In genomic region chr2L:13373435-13374242, dm6 we compare ENCODE assay signal across 1 fruit fly cellular context.
TF ChIP-seq lines count a peak whose summit lies in the region.

TSS of gene Bdp1 (minus strand) at chr2L:13373890.
TSS of gene CG6565 (plus strand) at chr2L:13374019.

TF ChIP-seq in whole organism, embryonic, 481 proteins besides CTCF, POLR2A, EP300 and RAD21 (continued from another document and continues in another):
- TF ChIP-seq CG12071 (GFP tag; optimal IDR thresholded peaks at IDR 0.05; lab: Kevin White, UChicago) (peak; percentile 81), ewg (GFP tag; optimal IDR thresholded peaks at IDR 0.05; lab: Kevin White, UChicago) (peak; percentile 97), peb (GFP tag; IDR thresholded peaks at IDR 0.05; lab: Robert Waterston, UW) (peak; percentile 89), danr (GFP tag; IDR thresholded peaks at IDR 0.05; lab: Robert Waterston, UW) (peak; percentile 97), esg (GFP tag; conservative IDR thresholded peaks at IDR 0.05; lab: Robert Waterston, UW) (peak; percentile 97), CoRest (tag; optimal IDR thresholded peaks at IDR 0.05; lab: Kevin White, UChicago) (peak; percentile 99), ken (GFP tag; IDR thresholded peaks at IDR 0.05; lab: Robert Waterston, UW) (peak; percentile 95), CG12391 (tag; optimal IDR thresholded peaks at IDR 0.05; lab: Kevin White, UChicago) (peak; percentile 98), CG7987 (GFP tag; optimal IDR thresholded peaks at IDR 0.05; lab: Kevin White, UChicago) (peak; percentile 85), CG4404 (GFP tag; IDR thresholded peaks at IDR 0.05; lab: Robert Waterston, UW) (peak; percentile 98), CG30431 (GFP tag; optimal IDR thresholded peaks at IDR 0.05; lab: Kevin White, UChicago) (peak; percentile 98), CG2129 (GFP tag; IDR thresholded peaks at IDR 0.05; lab: Robert Waterston, UW; ENCODE audit: partially characterized antibody) (no peak), Hsf (GFP tag; optimal IDR thresholded peaks at IDR 0.05; lab: Kevin White, UChicago) (peak; percentile 99), Ravus (GFP tag; IDR thresholded peaks at IDR 0.05; lab: Robert Waterston, UW) (peak; percentile 78), pzg (GFP tag; optimal IDR thresholded peaks at IDR 0.05; lab: Kevin White, UChicago) (peak; percentile 49), wek (GFP tag; optimal IDR thresholded peaks at IDR 0.05; lab: Kevin White, UChicago) (peak; percentile 68), bcd (GFP tag; optimal IDR thresholded peaks at IDR 0.05; lab: Kevin White, UChicago) (peak; percentile 98), CG7963 (GFP tag; IDR thresholded peaks at IDR 0.05; lab: Robert Waterston, UW; ENCODE audit: partially characterized antibody) (no peak), CG15514 (GFP tag; optimal IDR thresholded peaks at IDR 0.05; lab: Kevin White, UChicago) (peak; percentile 89), CG17186 (GFP tag; optimal IDR thresholded peaks at IDR 0.05; lab: Kevin White, UChicago) (peak; percentile 86), Pdp1 (GFP tag; optimal IDR thresholded peaks at IDR 0.05; lab: Kevin White, UChicago) (peak; percentile 92 to 99), sisA (GFP tag; IDR thresholded peaks at IDR 0.05; lab: Robert Waterston, UW) (peak; percentile 97), CG7357 (GFP tag; IDR thresholded peaks at IDR 0.05; lab: Robert Waterston, UW) (peak; percentile 91), chn (GFP tag; optimal IDR thresholded peaks at IDR 0.05; lab: Kevin White, UChicago) (peak; percentile 99), lilli (GFP tag; optimal IDR thresholded peaks at IDR 0.05; lab: Kevin White, UChicago) (peak; percentile 99), pb (GFP tag; optimal IDR thresholded peaks at IDR 0.05; lab: Kevin White, UChicago) (peak; percentile 97), tin (GFP tag; optimal IDR thresholded peaks at IDR 0.05; lab: Kevin White, UChicago) (peak; percentile 98), HHEX (GFP tag; optimal IDR thresholded peaks at IDR 0.05; lab: Kevin White, UChicago) (peak; percentile 97), Blimp-1 (GFP tag; optimal IDR thresholded peaks at IDR 0.05; lab: Kevin White, UChicago) (peak; percentile 92), lmd (GFP tag; IDR thresholded peaks at IDR 0.05; lab: Robert Waterston, UW) (peak; percentile 98), yki (optimal IDR thresholded peaks at IDR 0.05; lab: Kevin White, UChicago) (no peak), CG1603 (tag; optimal IDR thresholded peaks at IDR 0.05; lab: Kevin White, UChicago) (peak; percentile 67), nerfin-2 (GFP tag; IDR thresholded peaks at IDR 0.05; lab: Robert Waterston, UW; ENCODE audit: partially characterized antibody) (no peak), Lhr (GFP tag; optimal IDR thresholded peaks at IDR 0.05; lab: Kevin White, UChicago) (peak; percentile 93), CG32532 (GFP tag; IDR thresholded peaks at IDR 0.05; lab: Robert Waterston, UW) (peak; percentile 95), CG9727 (GFP tag; optimal IDR thresholded peaks at IDR 0.05; lab: Kevin White, UChicago) (peak; percentile 99), CG7928 (GFP tag; optimal IDR thresholded peaks at IDR 0.05; lab: Kevin White, UChicago) (peak; percentile 77), oc (tag; optimal IDR thresholded peaks at IDR 0.05; lab: Kevin White, UChicago) (peak; percentile 86), seq (GFP tag; IDR thresholded peaks at IDR 0.05; lab: Robert Waterston, UW) (peak; percentile 93), CG34422 (GFP tag; IDR thresholded peaks at IDR 0.05; lab: Robert Waterston, UW) (peak; percentile 96), B-H2 (GFP tag; optimal IDR thresholded peaks at IDR 0.05; lab: Kevin White, UChicago) (peak; percentile 95), CG8388 (GFP tag; optimal IDR thresholded peaks at IDR 0.05; lab: Kevin White, UChicago) (peak; percentile 94), CG15011 (GFP tag; optimal IDR thresholded peaks at IDR 0.05; lab: Kevin White, UChicago) (peak; percentile 94), CG12155 (GFP tag; optimal IDR thresholded peaks at IDR 0.05; lab: Kevin White, UChicago) (peak; percentile 97), GATAe (GFP tag; conservative IDR thresholded peaks at IDR 0.05; lab: Robert Waterston, UW) (peak; percentile 79), Dbx (GFP tag; IDR thresholded peaks at IDR 0.05; lab: Robert Waterston, UW) (peak; percentile 97), tgo (GFP tag; IDR thresholded peaks at IDR 0.05; lab: Robert Waterston, UW) (peak; percentile 97), kay (GFP tag; optimal IDR thresholded peaks at IDR 0.05; lab: Kevin White, UChicago) (peak; percentile 95), gfzf (GFP tag; optimal IDR thresholded peaks at IDR 0.05; lab: Kevin White, UChicago) (peak; percentile 33), bsh (GFP tag; optimal IDR thresholded peaks at IDR 0.05; lab: Kevin White, UChicago) (peak; percentile 83 to 95), slp2 (GFP tag; optimal IDR thresholded peaks at IDR 0.05; lab: Kevin White, UChicago) (peak; percentile 99), da (GFP tag; optimal IDR thresholded peaks at IDR 0.05; lab: Kevin White, UChicago) (peak; percentile 97), CG10209 (GFP tag; optimal IDR thresholded peaks at IDR 0.05; lab: Kevin White, UChicago) (peak; percentile 98), tup (GFP tag; optimal IDR thresholded peaks at IDR 0.05; lab: Kevin White, UChicago) (peak; percentile 94), Aef1 (GFP tag; IDR thresholded peaks at IDR 0.05; lab: Robert Waterston, UW) (peak; percentile 97), Opbp (GFP tag; IDR thresholded peaks at IDR 0.05; lab: Robert Waterston, UW; ENCODE audit: partially characterized antibody) (no peak), Dip3 (GFP tag; optimal IDR thresholded peaks at IDR 0.05; lab: Kevin White, UChicago) (peak; percentile 99), HLH54F (GFP tag; optimal IDR thresholded peaks at IDR 0.05; lab: Kevin White, UChicago) (peak; percentile 99), Dek (tag; optimal IDR thresholded peaks at IDR 0.05; lab: Kevin White, UChicago) (peak; percentile 96), HLHmδ (GFP tag; optimal IDR thresholded peaks at IDR 0.05; lab: Kevin White, UChicago) (no peak), Usf (GFP tag; optimal IDR thresholded peaks at IDR 0.05; lab: Kevin White, UChicago) (peak; percentile 97), CG2202 (tag; optimal IDR thresholded peaks at IDR 0.05; lab: Kevin White, UChicago) (peak; percentile 90), CG3163 (GFP tag; optimal IDR thresholded peaks at IDR 0.05; lab: Kevin White, UChicago) (peak; percentile 91), crol (GFP tag; IDR thresholded peaks at IDR 0.05; lab: Robert Waterston, UW) (peak; percentile 94), CG11247 (GFP tag; IDR thresholded peaks at IDR 0.05; lab: Robert Waterston, UW) (peak; percentile 91), eyg (GFP tag; optimal IDR thresholded peaks at IDR 0.05; lab: Kevin White, UChicago) (peak; percentile 95), CG9437 (GFP tag; optimal IDR thresholded peaks at IDR 0.05; lab: Kevin White, UChicago) (peak; percentile 94), CG6683 (GFP tag; optimal IDR thresholded peaks at IDR 0.05; lab: Kevin White, UChicago) (peak; percentile 86), rib (GFP tag; IDR thresholded peaks at IDR 0.05; lab: Robert Waterston, UW) (peak; percentile 96), Spps (tag; optimal IDR thresholded peaks at IDR 0.05; lab: Kevin White, UChicago) (peak; percentile 92), H2.0 (GFP tag; IDR thresholded peaks at IDR 0.05; lab: Robert Waterston, UW) (peak; percentile 93), Hr51 (GFP tag; optimal IDR thresholded peaks at IDR 0.05; lab: Kevin White, UChicago) (peak; percentile 96 to 98), CG8944 (GFP tag; optimal IDR thresholded peaks at IDR 0.05; lab: Kevin White, UChicago) (peak; percentile 99), HLH4C (GFP tag; IDR thresholded peaks at IDR 0.05; lab: Robert Waterston, UW; ENCODE audit: partially characterized antibody) (no peak), CG18599 (GFP tag; optimal IDR thresholded peaks at IDR 0.05; lab: Kevin White, UChicago) (peak; percentile 95), Trl (optimal IDR thresholded peaks at IDR 0.05; lab: Kevin White, UChicago) (no peak), Trl (GFP tag; optimal IDR thresholded peaks at IDR 0.05; lab: Kevin White, UChicago) (peak; percentile 98), CG15269 (tag; optimal IDR thresholded peaks at IDR 0.05; lab: Kevin White, UChicago) (peak; percentile 96), odd (GFP tag; optimal IDR thresholded peaks at IDR 0.05; lab: Kevin White, UChicago) (peak; percentile 90), ham (GFP tag; IDR thresholded peaks at IDR 0.05; lab: Robert Waterston, UW) (peak; percentile 81), psq (GFP tag; optimal IDR thresholded peaks at IDR 0.05; lab: Kevin White, UChicago) (peak; percentile 93), caup (GFP tag; optimal IDR thresholded peaks at IDR 0.05; lab: Kevin White, UChicago; ENCODE audit: severe bottlenecking) (peak; percentile 95), CG2889 (GFP tag; IDR thresholded peaks at IDR 0.05; lab: Robert Waterston, UW) (peak; percentile 90), vvl (GFP tag; IDR thresholded peaks at IDR 0.05; lab: Robert Waterston, UW) (peak; percentile 91), CG8359 (GFP tag; optimal IDR thresholded peaks at IDR 0.05; lab: Kevin White, UChicago; ENCODE audit: borderline replicate concordance) (peak; percentile 77), CG4424 (GFP tag; optimal IDR thresholded peaks at IDR 0.05; lab: Kevin White, UChicago) (peak; percentile 99), chinmo (GFP tag; IDR thresholded peaks at IDR 0.05; lab: Robert Waterston, UW; ENCODE audit: partially characterized antibody) (no peak), CG10274 (GFP tag; optimal IDR thresholded peaks at IDR 0.05; lab: Kevin White, UChicago) (peak; percentile 88), twi (tag; optimal IDR thresholded peaks at IDR 0.05; lab: Kevin White, UChicago) (peak; percentile 94), Ets97D (GFP tag; optimal IDR thresholded peaks at IDR 0.05; lab: Kevin White, UChicago) (peak; percentile 95), dan (GFP tag; IDR thresholded peaks at IDR 0.05; lab: Robert Waterston, UW) (peak; percentile 93), Hr3 (GFP tag; optimal IDR thresholded peaks at IDR 0.05; lab: Kevin White, UChicago) (peak; percentile 99), Eip74EF (GFP tag; optimal IDR thresholded peaks at IDR 0.05; lab: Kevin White, UChicago) (peak in 1 of 2 experiments; percentile 88), kah (GFP tag; optimal IDR thresholded peaks at IDR 0.05; lab: Kevin White, UChicago) (peak; percentile 79), gcm (GFP tag; optimal IDR thresholded peaks at IDR 0.05; lab: Kevin White, UChicago) (peak; percentile 90), tap (tag; optimal IDR thresholded peaks at IDR 0.05; lab: Kevin White, UChicago) (peak; percentile 75), CG31441 (GFP tag; IDR thresholded peaks at IDR 0.05; lab: Robert Waterston, UW) (peak; percentile 98), CG7839 (tag; optimal IDR thresholded peaks at IDR 0.05; lab: Kevin White, UChicago) (peak; percentile 97), CG11723 (GFP tag; optimal IDR thresholded peaks at IDR 0.05; lab: Kevin White, UChicago) (peak; percentile 94), CG16863 (GFP tag; optimal IDR thresholded peaks at IDR 0.05; lab: Kevin White, UChicago) (peak; percentile 98), CG4282 (GFP tag; optimal IDR thresholded peaks at IDR 0.05; lab: Kevin White, UChicago) (peak; percentile 99), CG9817 (tag; optimal IDR thresholded peaks at IDR 0.05; lab: Kevin White, UChicago) (peak; percentile 97), slbo (GFP tag; IDR thresholded peaks at IDR 0.05; lab: Robert Waterston, UW) (peak; percentile 98), nom (GFP tag; optimal IDR thresholded peaks at IDR 0.05; lab: Kevin White, UChicago) (peak; percentile 80), NK7.1 (GFP tag; optimal IDR thresholded peaks at IDR 0.05; lab: Kevin White, UChicago) (peak; percentile 95), gsb (GFP tag; IDR thresholded peaks at IDR 0.05; lab: Robert Waterston, UW) (peak; percentile 89), CG4854 (GFP tag; optimal IDR thresholded peaks at IDR 0.05; lab: Kevin White, UChicago) (peak; percentile 97), CG8478 (optimal IDR thresholded peaks at IDR 0.05; lab: Kevin White, UChicago) (no peak), gro (GFP tag; optimal IDR thresholded peaks at IDR 0.05; lab: Kevin White, UChicago) (peak; percentile 97), CG10147 (GFP tag; optimal IDR thresholded peaks at IDR 0.05; lab: Kevin White, UChicago) (peak; percentile 93), hbn (GFP tag; IDR thresholded peaks at IDR 0.05; lab: Robert Waterston, UW; ENCODE audit: partially characterized antibody) (no peak), hth (optimal IDR thresholded peaks at IDR 0.05; lab: Kevin White, UChicago) (no peak), CG10321 (GFP tag; IDR thresholded peaks at IDR 0.05; lab: Robert Waterston, UW) (peak; percentile 58; the same call in 1 of the 2 replicates), CG13123 (GFP tag; optimal IDR thresholded peaks at IDR 0.05; lab: Kevin White, UChicago) (peak; percentile 96), sqz (GFP tag; optimal IDR thresholded peaks at IDR 0.05; lab: Kevin White, UChicago) (peak; percentile 92), CG5180 (GFP tag; optimal IDR thresholded peaks at IDR 0.05; lab: Kevin White, UChicago) (peak; percentile 85), CrebB (tag; optimal IDR thresholded peaks at IDR 0.05; lab: Kevin White, UChicago) (peak; percentile 88), Dfd (GFP tag; optimal IDR thresholded peaks at IDR 0.05; lab: Kevin White, UChicago) (no peak), slou (GFP tag; optimal IDR thresholded peaks at IDR 0.05; lab: Kevin White, UChicago) (peak; percentile 98), Oaz (GFP tag; IDR thresholded peaks at IDR 0.05; lab: Robert Waterston, UW) (peak; percentile 86), CG1233 (GFP tag; optimal IDR thresholded peaks at IDR 0.05; lab: Kevin White, UChicago) (peak; percentile 96), Oli (tag; optimal IDR thresholded peaks at IDR 0.05; lab: Kevin White, UChicago) (peak; percentile 96), CG32772 (GFP tag; IDR thresholded peaks at IDR 0.05; lab: Robert Waterston, UW) (peak; percentile 96), CG6175 (GFP tag; IDR thresholded peaks at IDR 0.05; lab: Robert Waterston, UW) (peak; percentile 91), CG3407 (GFP tag; optimal IDR thresholded peaks at IDR 0.05; lab: Kevin White, UChicago) (peak; percentile 94), unc-4 (GFP tag; IDR thresholded peaks at IDR 0.05; lab: Robert Waterston, UW; ENCODE audit: partially characterized antibody) (no peak), CG12104 (GFP tag; optimal IDR thresholded peaks at IDR 0.05; lab: Kevin White, UChicago) (peak; percentile 98), Atf3 (GFP tag; optimal IDR thresholded peaks at IDR 0.05; lab: Kevin White, UChicago) (peak; percentile 98), abd-A (tag; optimal IDR thresholded peaks at IDR 0.05; lab: Kevin White, UChicago) (no peak), Xbp1 (GFP tag; optimal IDR thresholded peaks at IDR 0.05; lab: Kevin White, UChicago) (peak; percentile 99), D19B (GFP tag; optimal IDR thresholded peaks at IDR 0.05; lab: Kevin White, UChicago) (peak; percentile 92)
